Fruit fly (Drosophila melanogaster): ENCODE data around the gene Dtwd2.

Dtwd2 gene

dm6 chr3R:7285662-7286061 is 36.1 kb downstream of the Dtwd2 start, which contains the start of gene RacGAP84C:
Gene RacGAP84C (plus strand): TSS chr3R:7285962.
- TF ChIP-seq kni (GFP tag; optimal IDR thresholded peaks at IDR 0.05) = no peak
- TF ChIP-seq gem (tag; optimal IDR thresholded peaks at IDR 0.05) = no peak
- TF ChIP-seq hb (GFP tag; IDR thresholded peaks at IDR 0.05; ENCODE audit: partially characterized antibody) = no peak
- TF ChIP-seq CG8281 (tag; optimal IDR thresholded peaks at IDR 0.05) = no peak
- TF ChIP-seq ssp (GFP tag; IDR thresholded peaks at IDR 0.05) = no peak
- no peak for TF ChIP-seq lilli (GFP tag; optimal IDR thresholded peaks at IDR 0.05)
- no peak for TF ChIP-seq slbo (GFP tag; IDR thresholded peaks at IDR 0.05)
- TF ChIP-seq CG34224 (GFP tag; IDR thresholded peaks at IDR 0.05; ENCODE audit: partially characterized antibody) = no peak
- no peak for TF ChIP-seq pita (GFP tag; optimal IDR thresholded peaks at IDR 0.05)
- TF ChIP-seq crol (GFP tag; IDR thresholded peaks at IDR 0.05) = no peak
- TF ChIP-seq CG16863 (GFP tag; optimal IDR thresholded peaks at IDR 0.05) = no peak
- TF ChIP-seq nerfin-2 (GFP tag; IDR thresholded peaks at IDR 0.05; ENCODE audit: partially characterized antibody) = no peak
- no peak for TF ChIP-seq MBD-R2 (GFP tag; IDR thresholded peaks at IDR 0.05)

Data from whole organism, embryonic.